Fruit fly (Drosophila melanogaster) whole organism, embryonic: ENCODE data around the gene Catsup.

Experiments used
- Abd-B ChIP-seq: fragments of 200-800 bp; sonication (Bioruptor generic); optimal IDR thresholded peaks from 2 replicates; lab custom pipeline; 2018; ENCODE audit warnings: missing biosample characterization, mild to moderate bottlenecking, missing genetic modification characterization, moderate library complexity
- Ada2b ChIP-seq: fragments of 200-800 bp; sonication (Bioruptor generic); IDR thresholded peaks from 2 replicates; pipeline ENCODE4 v1.3.6; 2022; ENCODE audit warnings: missing biosample characterization, missing genetic modification characterization
- Bgb ChIP-seq: fragments of 200-800 bp; sonication (Bioruptor generic); IDR thresholded peaks from 2 replicates; pipeline ENCODE4 v1.3.6; 2022; ENCODE audit warnings: missing biosample characterization, missing genetic modification characterization; ENCODE audit not compliant: partially characterized antibody
- C15 ChIP-seq: fragments of 200-800 bp; sonication (Bioruptor generic); IDR thresholded peaks from 3 replicates; pipeline ENCODE4 v1.3.6; 2022; ENCODE audit warnings: missing biosample characterization, missing genetic modification characterization
- CG10147 ChIP-seq: fragments of 200-800 bp; sonication (Bioruptor generic); optimal IDR thresholded peaks from 2 replicates; lab custom pipeline; 2019; ENCODE audit warnings: missing biosample characterization, mild to moderate bottlenecking, missing genetic modification characterization, moderate library complexity
- CG10979 ChIP-seq: fragments of 200-800 bp; sonication (Bioruptor generic); optimal IDR thresholded peaks from 2 replicates; lab custom pipeline; 2018; ENCODE audit warnings: missing biosample characterization, mild to moderate bottlenecking, missing genetic modification characterization, moderate library complexity
- CG11398 ChIP-seq: fragments of 200-800 bp; sonication (Bioruptor generic); optimal IDR thresholded peaks from 2 replicates; lab custom pipeline; 2016; ENCODE audit warnings: missing biosample characterization, missing genetic modification characterization
- CG13624 ChIP-seq: fragments of 200-800 bp; sonication (Bioruptor generic); optimal IDR thresholded peaks from 2 replicates; lab custom pipeline; 2016; ENCODE audit warnings: missing biosample characterization, missing genetic modification characterization
- CG15269 ChIP-seq: fragments of 200-800 bp; sonication (Bioruptor generic); optimal IDR thresholded peaks from 2 replicates; lab custom pipeline; 2018; ENCODE audit warnings: missing biosample characterization, mild to moderate bottlenecking, missing genetic modification characterization, moderate library complexity
- CG15696 ChIP-seq: fragments of 200-800 bp; sonication (Bioruptor generic); optimal IDR thresholded peaks from 2 replicates; lab custom pipeline; 2019; ENCODE audit warnings: missing biosample characterization, mild to moderate bottlenecking, missing genetic modification characterization, moderate library complexity
- CG18262 ChIP-seq: fragments of 200-800 bp; optimal IDR thresholded peaks from 3 replicates; lab custom pipeline; 2019; ENCODE audit warnings: missing biosample characterization, mild to moderate bottlenecking, missing genetic modification characterization, moderate library complexity
- CG2120 ChIP-seq: fragments of 200-800 bp; sonication (Bioruptor generic); optimal IDR thresholded peaks from 3 replicates; lab custom pipeline; 2016; ENCODE audit warnings: missing biosample characterization, missing genetic modification characterization
- CG2678 ChIP-seq: fragments of 200-800 bp; sonication (Bioruptor generic); optimal IDR thresholded peaks from 3 replicates; lab custom pipeline; 2019; ENCODE audit warnings: missing biosample characterization, mild to moderate bottlenecking, missing genetic modification characterization, moderate library complexity
- CG30020 ChIP-seq: fragments of 200-800 bp; optimal IDR thresholded peaks from 2 replicates; lab custom pipeline; 2019; ENCODE audit warnings: missing biosample characterization, mild to moderate bottlenecking, missing genetic modification characterization, moderate library complexity
- CG3281 ChIP-seq: fragments of 200-800 bp; sonication (Bioruptor generic); optimal IDR thresholded peaks from 3 replicates; lab custom pipeline; 2017; ENCODE audit warnings: missing biosample characterization, mild to moderate bottlenecking, missing genetic modification characterization
- CG33557 ChIP-seq: fragments of 200-800 bp; sonication (Bioruptor generic); optimal IDR thresholded peaks from 2 replicates; lab custom pipeline; 2019; ENCODE audit warnings: missing biosample characterization, mild to moderate bottlenecking, missing genetic modification characterization, moderate library complexity
- CG42726 ChIP-seq: fragments of 200-800 bp; sonication (Bioruptor generic); IDR thresholded peaks from 2 replicates; pipeline ENCODE4 v1.3.6; 2022; ENCODE audit warnings: missing biosample characterization, missing genetic modification characterization; ENCODE audit not compliant: partially characterized antibody
- CG7556 ChIP-seq: fragments of 200-800 bp; sonication (Bioruptor generic); optimal IDR thresholded peaks from 2 replicates; lab custom pipeline; 2017; ENCODE audit warnings: missing biosample characterization, mild to moderate bottlenecking, missing genetic modification characterization
- CG8290 ChIP-seq, 3 experiments: fragments of 200-800 bp; sonication (Bioruptor generic); optimal IDR thresholded peaks; 2 replicates each; lab custom pipeline; 2016 to 2019; ENCODE audit warnings: missing biosample characterization in 3 of 3, missing genetic modification characterization in 3 of 3, mild to moderate bottlenecking in 2 of 3, moderate library complexity in 1 of 3
- CoRest ChIP-seq: fragments of 200-800 bp; sonication (Bioruptor generic); optimal IDR thresholded peaks from 3 replicates; lab custom pipeline; 2018; ENCODE audit warnings: missing biosample characterization, mild to moderate bottlenecking, missing genetic modification characterization, moderate library complexity
- D19A ChIP-seq: fragments of 200-800 bp; optimal IDR thresholded peaks from 3 replicates; lab custom pipeline; 2019; ENCODE audit warnings: missing biosample characterization, mild to moderate bottlenecking, missing genetic modification characterization, moderate library complexity
- Hmr ChIP-seq: fragments of 200-800 bp; sonication (Bioruptor generic); optimal IDR thresholded peaks from 3 replicates; lab custom pipeline; 2017; ENCODE audit warnings: mild to moderate bottlenecking, missing biosample characterization, missing genetic modification reagents, missing genetic modification characterization
- Kr ChIP-seq: fragments of 200-800 bp; sonication (Bioruptor generic); optimal IDR thresholded peaks from 2 replicates; lab custom pipeline; 2017; ENCODE audit warnings: missing biosample characterization, mild to moderate bottlenecking, missing genetic modification characterization
- Max ChIP-seq: fragments of 200-800 bp; sonication (Bioruptor generic); optimal IDR thresholded peaks from 2 replicates; lab custom pipeline; 2016; ENCODE audit warnings: missing biosample characterization, mild to moderate bottlenecking, missing genetic modification characterization
- Rx ChIP-seq: fragments of 200-800 bp; sonication (Bioruptor generic); IDR thresholded peaks from 2 replicates; pipeline ENCODE4 v1.3.6; 2022; ENCODE audit warnings: missing biosample characterization, missing genetic modification characterization
- Taf1 ChIP-seq: fragments of 200-800 bp; sonication (Bioruptor generic); IDR thresholded peaks from 2 replicates; pipeline ENCODE4 v1.3.6; 2022; ENCODE audit warnings: missing biosample characterization, missing genetic modification characterization
- Xrp1 ChIP-seq: fragments of 200-800 bp; sonication (Bioruptor generic); IDR thresholded peaks from 2 replicates; pipeline ENCODE4 v1.3.6; 2022; ENCODE audit warnings: missing biosample characterization, missing genetic modification characterization
- bcd ChIP-seq: fragments of 200-800 bp; sonication (Bioruptor generic); optimal IDR thresholded peaks from 2 replicates; lab custom pipeline; 2017; ENCODE audit warnings: missing biosample characterization, mild to moderate bottlenecking, missing genetic modification characterization
- cg ChIP-seq: fragments of 200-800 bp; sonication (Bioruptor generic); optimal IDR thresholded peaks from 3 replicates; lab custom pipeline; 2019; ENCODE audit warnings: missing biosample characterization, mild to moderate bottlenecking, missing genetic modification characterization, moderate library complexity
- crp ChIP-seq, 2 experiments: fragments of 200-800 bp; sonication (Bioruptor generic); optimal IDR thresholded peaks; 2 replicates in 1 of 2; 3 replicates in 1 of 2; lab custom pipeline; 2017; ENCODE audit warnings: missing biosample characterization in 2 of 2, missing genetic modification characterization in 2 of 2, mild to moderate bottlenecking in 1 of 2, moderate library complexity in 1 of 2
- cwo ChIP-seq: fragments of 200-800 bp; sonication (Bioruptor generic); optimal IDR thresholded peaks from 3 replicates; lab custom pipeline; 2017; ENCODE audit warnings: missing biosample characterization, missing genetic modification characterization, mild to moderate bottlenecking, moderate library complexity, missing genetic modification reagents
- dimm ChIP-seq: fragments of 200-800 bp; sonication (Bioruptor generic); IDR thresholded peaks from 2 replicates; pipeline ENCODE4 v1.3.6; 2022; ENCODE audit warnings: missing biosample characterization, missing genetic modification characterization
- dysf ChIP-seq: fragments of 200-800 bp; sonication (Bioruptor generic); IDR thresholded peaks from 3 replicates; pipeline ENCODE4 v1.3.6; 2022; ENCODE audit warnings: missing biosample characterization, missing genetic modification characterization
- fd96Cb ChIP-seq: fragments of 200-800 bp; sonication (Bioruptor generic); optimal IDR thresholded peaks from 2 replicates; lab custom pipeline; 2018; ENCODE audit warnings: missing biosample characterization, mild to moderate bottlenecking, missing genetic modification characterization, moderate library complexity
- fu2 ChIP-seq: fragments of 200-800 bp; sonication (Bioruptor generic); optimal IDR thresholded peaks from 2 replicates; lab custom pipeline; 2016; ENCODE audit warnings: missing biosample characterization, missing genetic modification characterization
- gro ChIP-seq: fragments of 200-800 bp; sonication (Bioruptor generic); optimal IDR thresholded peaks from 2 replicates; lab custom pipeline; 2016; ENCODE audit warnings: missing biosample characterization, missing genetic modification characterization
- ind ChIP-seq: fragments of 200-800 bp; sonication (Bioruptor generic); optimal IDR thresholded peaks from 3 replicates; lab custom pipeline; 2016; ENCODE audit warnings: missing biosample characterization, missing genetic modification characterization
- inv ChIP-seq: fragments of 200-800 bp; sonication (Bioruptor generic); IDR thresholded peaks from 2 replicates; pipeline ENCODE4 v1.3.6; 2022; ENCODE audit warnings: missing biosample characterization, missing genetic modification characterization; ENCODE audit not compliant: partially characterized antibody
- kni ChIP-seq: fragments of 200-800 bp; sonication (Bioruptor generic); optimal IDR thresholded peaks from 3 replicates; lab custom pipeline; 2017; ENCODE audit warnings: mild to moderate bottlenecking, missing biosample characterization, missing genetic modification reagents, missing genetic modification characterization
- lmd ChIP-seq: fragments of 200-800 bp; sonication (Bioruptor generic); IDR thresholded peaks from 2 replicates; pipeline ENCODE4 v1.3.6; 2022; ENCODE audit warnings: missing biosample characterization, missing genetic modification characterization
- mam ChIP-seq: fragments of 200-800 bp; sonication (Bioruptor generic); optimal IDR thresholded peaks from 3 replicates; lab custom pipeline; 2016; ENCODE audit warnings: missing biosample characterization, missing genetic modification characterization
- pnt ChIP-seq: fragments of 200-800 bp; sonication (Bioruptor generic); optimal IDR thresholded peaks from 3 replicates; lab custom pipeline; 2016; ENCODE audit warnings: missing biosample characterization, missing genetic modification characterization
- repo ChIP-seq: fragments of 200-800 bp; sonication (Bioruptor generic); optimal IDR thresholded peaks from 2 replicates; lab custom pipeline; 2016; ENCODE audit warnings: missing biosample characterization, missing genetic modification characterization
- sc ChIP-seq, 3 experiments: fragments of >200 bp in 2 of 3; fragments of 200-800 bp in 1 of 3; sonication (Bioruptor generic) in 1 of 3; optimal IDR thresholded peaks; 2 replicates in 2 of 3; 3 replicates in 1 of 3; lab custom pipeline; 2017; ENCODE audit warnings: mild to moderate bottlenecking in 1 of 3, missing biosample characterization in 1 of 3, missing genetic modification characterization in 1 of 3, missing genetic modification reagents in 1 of 3
- seq ChIP-seq: fragments of 200-800 bp; sonication (Bioruptor generic); IDR thresholded peaks from 2 replicates; pipeline ENCODE4 v1.3.6; 2022; ENCODE audit warnings: missing biosample characterization, missing genetic modification characterization
- sisA ChIP-seq: fragments of 200-800 bp; sonication (Bioruptor generic); IDR thresholded peaks from 2 replicates; pipeline ENCODE4 v1.3.6; 2022; ENCODE audit warnings: missing biosample characterization, missing genetic modification characterization
- tx ChIP-seq: fragments of 200-800 bp; sonication (Bioruptor generic); optimal IDR thresholded peaks from 2 replicates; lab custom pipeline; 2016; ENCODE audit warnings: missing biosample characterization, missing genetic modification characterization
- vfl ChIP-seq: fragments of 200-800 bp; sonication (Bioruptor generic); optimal IDR thresholded peaks from 2 replicates; lab custom pipeline; 2016; ENCODE audit warnings: missing biosample characterization, missing genetic modification characterization
- zfh2 ChIP-seq: fragments of 200-800 bp; sonication (Bioruptor generic); optimal IDR thresholded peaks from 2 replicates; lab custom pipeline; 2016; ENCODE audit warnings: missing biosample characterization, missing genetic modification characterization

Gene Catsup

DNA sequence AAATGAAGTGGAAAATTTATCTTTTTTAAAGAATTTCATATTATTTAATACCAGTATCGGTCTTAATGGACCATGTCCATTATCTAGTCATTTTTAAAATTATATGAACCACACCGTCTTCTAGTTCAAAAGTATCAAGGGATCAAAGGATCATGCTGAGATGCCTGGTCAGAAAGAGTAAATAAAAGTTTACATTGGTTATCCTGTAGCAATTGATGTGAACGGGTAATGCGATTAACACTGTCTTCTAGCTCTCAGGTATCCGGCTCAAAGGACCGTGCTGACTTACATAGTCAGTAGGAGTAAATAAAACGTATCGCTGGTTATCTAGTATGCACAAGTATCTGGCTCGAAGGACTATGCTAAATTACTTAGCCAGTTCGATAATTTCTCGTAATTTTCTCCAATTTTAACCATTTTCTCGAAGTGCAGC lies 22.5 kb upstream of the Catsup start (continued):
- TF ChIP-seq CG10147 (GFP tag; lab: Kevin White, UChicago) (peak; percentile 41), Xrp1 (GFP tag; lab: Robert Waterston, UW) (no peak), CG2678 (tag; lab: Kevin White, UChicago) (peak; percentile 71), bcd (GFP tag; lab: Kevin White, UChicago) (peak; percentile 15), CG33557 (GFP tag; lab: Kevin White, UChicago) (no peak), mam (GFP tag; lab: Kevin White, UChicago) (peak; percentile 44), C15 (GFP tag; lab: Robert Waterston, UW) (no peak), Rx (GFP tag; lab: Robert Waterston, UW) (no peak), inv (GFP tag; lab: Robert Waterston, UW) (no peak), Max (no peak), fu2 (GFP tag; lab: Kevin White, UChicago) (no peak), lmd (GFP tag; lab: Robert Waterston, UW) (0 out of 2 replicates have a peak, but pooled peaks have one; percentile 3), cwo (GFP tag; lab: Kevin White, UChicago) (no peak), zfh2 (GFP tag; lab: Kevin White, UChicago) (peak; percentile 13), CG30020 (tag; lab: Kevin White, UChicago) (no peak), CG3281 (GFP tag; lab: Kevin White, UChicago) (peak; percentile 45), crp (GFP tag; optimal IDR thresholded peaks at IDR 0.05; lab: Kevin White, UChicago) (no peak), CG15696 (tag; lab: Kevin White, UChicago) (no peak), CG11398 (GFP tag; lab: Kevin White, UChicago) (no peak), CG42726 (no peak), vfl (GFP tag; lab: Kevin White, UChicago) (no peak), CG2120 (GFP tag; lab: Kevin White, UChicago) (peak; percentile 66), Taf1 (GFP tag; lab: Robert Waterston, UW) (no peak), CG10979 (peak; percentile 22), dimm (GFP tag; lab: Robert Waterston, UW) (no peak), seq (GFP tag; lab: Robert Waterston, UW) (peak; percentile 19; the same call in 1 of the 2 replicates), CG8290 (GFP tag; optimal IDR thresholded peaks at IDR 0.05; lab: Kevin White, UChicago) (no peak), CG8290 (tag; optimal IDR thresholded peaks at IDR 0.05; lab: Kevin White, UChicago) (no peak), sc (optimal IDR thresholded peaks at IDR 0.05; lab: Kevin White, UChicago) (no peak), sc (GFP tag; optimal IDR thresholded peaks at IDR 0.05; lab: Kevin White, UChicago) (no peak), Hmr (peak; percentile 54), CoRest (peak; percentile 61), dysf (GFP tag; lab: Robert Waterston, UW) (0 out of 3 replicates have a peak, but pooled peaks have one; percentile 32), ind (GFP tag; lab: Kevin White, UChicago) (peak; percentile 25), Bgb (GFP tag; lab: Robert Waterston, UW) (no peak), D19A (tag; lab: Kevin White, UChicago) (no peak), Kr (no peak), repo (no peak), pnt (GFP tag; lab: Kevin White, UChicago) (no peak), fd96Cb (tag; lab: Kevin White, UChicago) (peak; percentile 15), Abd-B (GFP tag; lab: Kevin White, UChicago) (no peak), CG7556 (GFP tag; lab: Kevin White, UChicago) (peak; percentile 81), tx (GFP tag; lab: Kevin White, UChicago) (no peak), cg (GFP tag; lab: Kevin White, UChicago) (no peak), CG15269 (tag; lab: Kevin White, UChicago) (peak; percentile 44), CG13624 (GFP tag; lab: Kevin White, UChicago) (no peak), kni (no peak), CG18262 (tag; lab: Kevin White, UChicago) (peak; percentile 52), sisA (GFP tag; lab: Robert Waterston, UW) (no peak), Ada2b (GFP tag; lab: Robert Waterston, UW) (no peak), gro (GFP tag; lab: Kevin White, UChicago) (no peak)
